Worm (Caenorhabditis elegans): ENCODE results near the gene prdx-6.

Gene prdx-6

DNA sequence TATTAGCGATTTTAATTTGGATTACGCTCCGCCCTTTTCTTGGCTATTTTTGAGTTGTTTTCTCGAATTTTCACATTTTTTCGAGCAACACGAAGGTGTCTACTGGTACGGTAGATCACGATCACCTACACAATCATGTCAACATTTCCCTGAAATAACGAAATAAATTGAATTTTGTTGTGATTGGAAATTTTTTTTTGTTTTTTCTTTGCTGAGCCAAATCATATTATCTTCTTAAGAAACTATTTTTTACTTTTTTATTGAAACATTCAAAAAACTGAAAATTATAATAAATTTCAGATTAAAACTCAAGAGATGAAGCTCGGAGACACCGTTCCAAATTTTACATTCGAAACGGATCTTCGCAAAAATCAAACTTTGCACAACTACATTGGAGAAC lies at the start of gene prdx-6:
Gene prdx-6 (plus strand): TSS at position 301 of the 400 bp plus-strand sequence.
- TF ChIP-seq ceh-16 (tag; optimal IDR thresholded peaks at IDR 0.05): no peak
- TF ChIP-seq sea-2 (GFP tag; optimal IDR thresholded peaks at IDR 0.05): no peak
- no peak for TF ChIP-seq nhr-25 (tag; optimal IDR thresholded peaks at IDR 0.05)
- TF ChIP-seq nhr-76 (tag; optimal IDR thresholded peaks at IDR 0.05): no peak
- no peak for TF ChIP-seq nhr-77 (tag; optimal IDR thresholded peaks at IDR 0.05)
- no peak for TF ChIP-seq egl-5 (tag; optimal IDR thresholded peaks at IDR 0.05)
- TF ChIP-seq nhr-43 (tag; optimal IDR thresholded peaks at IDR 0.05; ENCODE audit: poor library complexity, severe bottlenecking): no peak
- no peak for TF ChIP-seq ama-1 (optimal IDR thresholded peaks at IDR 0.05)
- no peak for TF ChIP-seq nhr-23 (tag; optimal IDR thresholded peaks at IDR 0.05)
- no peak for TF ChIP-seq nhr-12 (tag; optimal IDR thresholded peaks at IDR 0.05)
- TF ChIP-seq snpc-4 (tag; optimal IDR thresholded peaks at IDR 0.05): no peak
- no peak for TF ChIP-seq mml-1 (tag; optimal IDR thresholded peaks at IDR 0.05)
- TF ChIP-seq fkh-10 (GFP tag; optimal IDR thresholded peaks at IDR 0.05): no peak
- no peak for TF ChIP-seq ceh-82 (tag; optimal IDR thresholded peaks at IDR 0.05)
- no peak for TF ChIP-seq pqm-1 (tag; optimal IDR thresholded peaks at IDR 0.05)
- TF ChIP-seq ztf-11 (tag; optimal IDR thresholded peaks at IDR 0.05): no peak
- no peak for TF ChIP-seq tbx-2 (tag; optimal IDR thresholded peaks at IDR 0.05)
- TF ChIP-seq ceh-9 (tag; optimal IDR thresholded peaks at IDR 0.05): no peak
- TF ChIP-seq lin-39 (tag; optimal IDR thresholded peaks at IDR 0.05): no peak

DNA sequence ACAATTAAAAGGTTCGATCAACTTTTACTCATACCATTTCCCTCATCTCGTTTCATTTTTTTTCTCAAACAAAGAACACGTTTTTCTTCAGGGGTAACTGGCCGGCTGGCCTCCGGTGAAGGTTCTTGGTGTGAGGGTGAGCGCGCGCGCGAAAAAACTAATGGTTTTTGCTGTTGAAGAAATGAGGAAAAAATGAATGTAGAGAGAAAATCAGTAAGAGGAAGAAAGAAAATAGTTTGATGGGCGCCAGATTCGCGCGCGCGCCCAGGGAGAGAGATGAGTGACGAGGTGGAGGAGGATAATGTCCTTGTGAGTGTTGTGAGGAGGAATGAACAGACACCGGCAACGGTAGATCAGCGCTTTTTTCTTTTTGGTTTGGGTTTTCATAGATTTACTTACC lies 47.3 kb upstream of the prdx-6 start:
- TF ChIP-seq nhr-25 (tag; optimal IDR thresholded peaks at IDR 0.05): peak; percentile 81
- TF ChIP-seq ceh-82 (tag; optimal IDR thresholded peaks at IDR 0.05): no peak

DNA sequence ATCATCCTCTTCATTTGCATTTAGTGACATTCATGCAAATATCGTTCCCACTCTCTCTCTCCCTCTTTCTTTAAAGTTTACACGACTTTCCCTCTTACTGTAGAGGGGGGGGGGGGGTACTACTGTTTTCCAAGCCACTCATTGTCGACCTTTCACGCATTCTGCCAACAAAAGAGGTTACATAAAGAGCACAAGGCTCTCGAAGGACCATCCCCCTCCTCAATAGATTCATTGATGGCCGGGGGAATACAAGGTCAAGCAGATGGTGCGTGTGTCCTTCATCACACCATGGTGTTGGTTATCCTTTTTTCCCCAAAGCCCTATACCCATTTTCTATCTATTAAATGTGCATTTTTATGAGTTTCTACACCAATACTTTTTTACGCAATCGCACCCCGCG lies 45.4 kb upstream of the prdx-6 start:
- TF ChIP-seq nhr-237 (tag; optimal IDR thresholded peaks at IDR 0.05) (no peak), tbx-2 (tag; optimal IDR thresholded peaks at IDR 0.05) (no peak), eor-1 (tag; optimal IDR thresholded peaks at IDR 0.05) (no peak), nhr-28 (tag; optimal IDR thresholded peaks at IDR 0.05) (no peak), egl-5 (tag; optimal IDR thresholded peaks at IDR 0.05) (no peak), egl-27 (tag; optimal IDR thresholded peaks at IDR 0.05) (no peak), unc-62 (GFP tag; optimal IDR thresholded peaks at IDR 0.05) (no peak), ZK546.5 (tag; optimal IDR thresholded peaks at IDR 0.05) (no peak), pha-4 (tag; optimal IDR thresholded peaks at IDR 0.05) (no peak), skn-1 (tag; optimal IDR thresholded peaks at IDR 0.05) (no peak), ztf-11 (tag; optimal IDR thresholded peaks at IDR 0.05) (no peak), nhr-11 (tag; optimal IDR thresholded peaks at IDR 0.05) (no peak)

DNA sequence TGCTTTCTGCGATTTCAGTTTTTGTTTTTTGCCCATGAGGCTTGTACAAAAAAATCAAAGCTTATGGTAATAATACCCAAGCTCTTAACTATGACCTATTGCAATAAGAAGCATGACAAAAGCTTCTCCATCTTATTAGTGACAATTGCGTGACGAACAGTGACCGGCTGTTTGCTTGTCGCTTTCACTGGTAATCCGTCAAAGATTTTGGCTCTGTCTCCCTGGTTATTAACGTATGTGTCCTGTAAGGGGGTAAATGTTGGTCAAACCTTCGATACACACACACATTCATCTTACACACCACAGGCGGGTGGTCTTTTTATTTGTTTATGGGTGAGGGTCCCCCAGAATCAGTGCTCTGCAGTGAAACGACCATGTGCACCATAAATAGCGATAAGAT lies 44.2 kb upstream of the prdx-6 start:
- TF ChIP-seq tbx-2 (tag; optimal IDR thresholded peaks at IDR 0.05) (no peak), jun-1 (tag; optimal IDR thresholded peaks at IDR 0.05) (no peak), nfya-1 (tag; optimal IDR thresholded peaks at IDR 0.05; ENCODE audit: insufficient read depth) (no peak), daf-12 (tag; optimal IDR thresholded peaks at IDR 0.05) (no peak), nhr-12 (tag; optimal IDR thresholded peaks at IDR 0.05) (no peak), mdl-1 (tag; optimal IDR thresholded peaks at IDR 0.05) (no peak), sea-2 (GFP tag; optimal IDR thresholded peaks at IDR 0.05) (no peak), skn-1 (tag; optimal IDR thresholded peaks at IDR 0.05) (no peak), elt-3 (tag; optimal IDR thresholded peaks at IDR 0.05) (no peak), ZK546.5 (tag; optimal IDR thresholded peaks at IDR 0.05) (no peak), elt-2 (tag; optimal IDR thresholded peaks at IDR 0.05) (no peak), ceh-28 (tag; optimal IDR thresholded peaks at IDR 0.05) (no peak), egl-5 (tag; optimal IDR thresholded peaks at IDR 0.05) (no peak), elt-1 (tag; optimal IDR thresholded peaks at IDR 0.05) (no peak)

DNA sequence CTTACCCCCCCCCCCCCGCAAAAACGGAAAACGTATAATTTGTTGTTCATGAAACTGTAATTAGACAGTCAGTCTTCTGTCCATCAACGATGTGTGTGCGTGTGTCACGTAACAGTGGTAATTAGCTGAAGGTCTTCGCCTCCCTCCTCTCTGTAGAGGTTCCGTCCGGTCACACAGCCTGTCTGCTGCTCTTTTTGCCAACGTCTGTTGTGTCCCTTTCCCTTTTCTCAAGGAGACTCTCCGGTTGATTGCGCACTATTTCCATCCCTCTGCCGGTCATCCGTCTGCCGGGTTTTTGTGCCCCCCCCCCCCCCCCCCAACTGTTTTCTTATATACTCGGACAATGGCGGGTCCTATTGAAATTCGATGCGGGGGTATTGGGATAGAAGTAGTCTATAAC lies 42.7 kb upstream of the prdx-6 start:
- TF ChIP-seq lin-39 (tag; optimal IDR thresholded peaks at IDR 0.05) (no peak), nhr-77 (tag; optimal IDR thresholded peaks at IDR 0.05) (no peak), nhr-237 (tag; optimal IDR thresholded peaks at IDR 0.05) (no peak), R02D3.7 (tag; optimal IDR thresholded peaks at IDR 0.05) (no peak), jun-1 (tag; optimal IDR thresholded peaks at IDR 0.05) (no peak), egl-27 (tag; optimal IDR thresholded peaks at IDR 0.05) (no peak), nhr-11 (tag; optimal IDR thresholded peaks at IDR 0.05) (no peak), zag-1 (tag; optimal IDR thresholded peaks at IDR 0.05) (no peak), nfya-1 (tag; optimal IDR thresholded peaks at IDR 0.05; ENCODE audit: insufficient read depth) (no peak), ceh-9 (tag; optimal IDR thresholded peaks at IDR 0.05) (no peak), mml-1 (tag; optimal IDR thresholded peaks at IDR 0.05) (no peak), fkh-2 (tag; optimal IDR thresholded peaks at IDR 0.05) (no peak), eor-1 (tag; optimal IDR thresholded peaks at IDR 0.05) (no peak), daf-12 (tag; optimal IDR thresholded peaks at IDR 0.05) (no peak), lsy-12 (tag; optimal IDR thresholded peaks at IDR 0.05) (no peak)

Data from whole organism, L3 larva.